Worm (Caenorhabditis elegans): ENCODE results near the gene Y39A3B.7.

ce11 chrIII:1970433-1970832 is 14.3 kb downstream of the Y39A3B.7 start, which contains the start of gene R155.5:
- TF ChIP-seq unc-39 (tag; optimal IDR thresholded peaks at IDR 0.05) (no peak), ztf-1 (GFP tag; conservative IDR thresholded peaks at IDR 0.05) (no peak), ama-1 (optimal IDR thresholded peaks at IDR 0.05) (no peak)

Measured in whole organism, L2 larva.